Worm (Caenorhabditis elegans) whole organism, young adult: ENCODE data around the gene F09A5.2.
A peak's percentile ranks its signal among the peaks of the same experiment; 100 is the strongest.

Experiments
- B0019.2 ChIP-seq: fragments of 200-800 bp; sonication (Bioruptor generic); conservative IDR thresholded peaks from 2 replicates; pipeline ENCODE4 v1.3.6; 2022; ENCODE audit warnings: missing genetic modification reagents, missing genetic modification characterization, missing compliant biosample characterization
- F37B4.10 ChIP-seq: fragments of 200-800 bp; sonication (Bioruptor generic); IDR thresholded peaks from 2 replicates; pipeline ENCODE4 v1.3.6; 2022; ENCODE audit warnings: missing genetic modification characterization, missing compliant biosample characterization
- F57C9.4 ChIP-seq: sonication (generic microtip); optimal IDR thresholded peaks from 2 replicates; lab custom pipeline; 2017; ENCODE audit warnings: mild to moderate bottlenecking, missing genetic modification characterization, missing compliant biosample characterization
- K12H6.12 ChIP-seq: fragments of 200-800 bp; sonication (Bioruptor generic); optimal IDR thresholded peaks from 2 replicates; lab custom pipeline; 2018; ENCODE audit warnings: mild to moderate bottlenecking, missing genetic modification characterization, missing compliant biosample characterization
- T26A5.8 ChIP-seq: sonication (generic microtip); optimal IDR thresholded peaks from 2 replicates; lab custom pipeline; 2016; ENCODE audit warnings: missing genetic modification characterization, missing compliant biosample characterization
- Y56A3A.18 ChIP-seq: fragments of 200-800 bp; sonication (Bioruptor generic); IDR thresholded peaks from 2 replicates; pipeline ENCODE4 v1.3.6; 2022; ENCODE audit warnings: missing genetic modification reagents, missing genetic modification characterization, missing compliant biosample characterization
- ZK185.1 ChIP-seq: sonication (generic microtip); optimal IDR thresholded peaks from 2 replicates; lab custom pipeline; 2016; ENCODE audit warnings: mild to moderate bottlenecking, missing genetic modification characterization, missing compliant biosample characterization; ENCODE audit not compliant: poor library complexity, severe bottlenecking
- aptf-3 ChIP-seq: fragments of 200-800 bp; sonication (Bioruptor generic); IDR thresholded peaks from 2 replicates; pipeline ENCODE4 v1.3.6; 2022; ENCODE audit warnings: missing genetic modification characterization, missing compliant biosample characterization
- attf-6 ChIP-seq: fragments of 200-800 bp; sonication (Bioruptor generic); IDR thresholded peaks from 2 replicates; pipeline ENCODE4 v1.3.6; 2022; ENCODE audit warnings: missing genetic modification reagents, missing genetic modification characterization, missing compliant biosample characterization
- cebp-2 ChIP-seq: fragments of 200-800 bp; sonication (Bioruptor generic); IDR thresholded peaks from 2 replicates; pipeline ENCODE4 v1.3.6; 2022; ENCODE audit warnings: missing genetic modification characterization, missing compliant biosample characterization
- dox-1 ChIP-seq: fragments of 200-800 bp; sonication (Bioruptor generic); IDR thresholded peaks from 2 replicates; pipeline ENCODE4 v1.3.6; 2022; ENCODE audit warnings: missing genetic modification reagents, missing genetic modification characterization, missing compliant biosample characterization
- dpff-1 ChIP-seq: sonication (generic microtip); optimal IDR thresholded peaks from 2 replicates; lab custom pipeline; 2017; ENCODE audit warnings: mild to moderate bottlenecking, missing genetic modification characterization, missing compliant biosample characterization
- ekl-4 ChIP-seq: fragments of 200-800 bp; sonication (Bioruptor generic); IDR thresholded peaks from 2 replicates; pipeline ENCODE4 v1.3.6; 2022; ENCODE audit warnings: missing genetic modification reagents, missing genetic modification characterization, missing compliant biosample characterization
- ets-4 ChIP-seq: fragments of 200-800 bp; sonication (Bioruptor generic); optimal IDR thresholded peaks from 2 replicates; lab custom pipeline; 2018; ENCODE audit warnings: mild to moderate bottlenecking, missing genetic modification characterization, missing compliant biosample characterization
- hlh-12 ChIP-seq: sonication (generic microtip); optimal IDR thresholded peaks from 2 replicates; lab custom pipeline; 2016; ENCODE audit warnings: missing genetic modification characterization, missing compliant biosample characterization
- lin-40 ChIP-seq: sonication (generic microtip); optimal IDR thresholded peaks from 2 replicates; lab custom pipeline; 2016; ENCODE audit warnings: missing genetic modification characterization, mild to moderate bottlenecking, missing compliant biosample characterization, missing genotype, missing genetic modification reagents
- madf-6 ChIP-seq: fragments of 200-800 bp; sonication (Bioruptor generic); IDR thresholded peaks from 2 replicates; pipeline ENCODE4 v1.3.6; 2022; ENCODE audit warnings: missing genetic modification reagents, missing genetic modification characterization, missing compliant biosample characterization
- mel-28 ChIP-seq: sonication (generic microtip); optimal IDR thresholded peaks from 2 replicates; lab custom pipeline; 2016; ENCODE audit warnings: borderline replicate concordance, mild to moderate bottlenecking, missing genetic modification characterization, missing compliant biosample characterization
- mxl-1 ChIP-seq: sonication (generic microtip); optimal IDR thresholded peaks from 2 replicates; lab custom pipeline; 2016; ENCODE audit warnings: missing genetic modification characterization, missing compliant biosample characterization
- nhr-120 ChIP-seq: fragments of 200-800 bp; sonication (Bioruptor generic); IDR thresholded peaks from 2 replicates; pipeline ENCODE4 v1.3.6; 2022; ENCODE audit warnings: missing genetic modification characterization, missing compliant biosample characterization
- nhr-80 ChIP-seq: sonication (generic microtip); optimal IDR thresholded peaks from 2 replicates; lab custom pipeline; 2016; ENCODE audit warnings: missing genetic modification characterization, missing compliant biosample characterization
- rec-8 ChIP-seq, 2 experiments: sonication (generic microtip); optimal IDR thresholded peaks; 2 replicates each; lab custom pipeline; 2016; ENCODE audit warnings: mild to moderate bottlenecking in 2 of 2, missing genetic modification characterization in 2 of 2, missing genetic modification reagents in 2 of 2, missing genotype in 2 of 2, missing biosample characterization in 1 of 2, missing compliant biosample characterization in 1 of 2, moderate library complexity in 1 of 2
- snpc-3.4 ChIP-seq: sonication (generic microtip); optimal IDR thresholded peaks from 2 replicates; lab custom pipeline; 2017; ENCODE audit warnings: missing genetic modification characterization, mild to moderate bottlenecking, missing compliant biosample characterization, antibody characterized with exemption, moderate library complexity, missing genotype, missing genetic modification reagents
- ztf-18 ChIP-seq: sonication (generic microtip); optimal IDR thresholded peaks from 2 replicates; lab custom pipeline; 2016; ENCODE audit warnings: missing genotype, mild to moderate bottlenecking, missing genetic modification characterization, missing compliant biosample characterization
- ztf-25 ChIP-seq: fragments of 200-800 bp; sonication (Bioruptor generic); IDR thresholded peaks from 2 replicates; pipeline ENCODE4 v1.3.6; 2022; ENCODE audit warnings: missing genetic modification reagents, missing genetic modification characterization, missing compliant biosample characterization
- ztf-28 ChIP-seq: fragments of 200-800 bp; sonication (Bioruptor generic); IDR thresholded peaks from 2 replicates; pipeline ENCODE4 v1.3.6; 2022; ENCODE audit warnings: missing genetic modification reagents, missing genetic modification characterization, missing compliant biosample characterization

F09A5.2 gene

ce11 chrX:13122191-13122590 is 12.7 kb upstream of the F09A5.2 start, which contains the start of gene snx-17:
Gene snx-17, minus strand, starts transcription at chrX:13122291.
- TF ChIP-seq snpc-3.4 (tag; lab: Kevin White, UChicago) = no peak
- no peak for TF ChIP-seq mel-28 (tag; lab: Kevin White, UChicago)
- no peak for TF ChIP-seq hlh-12 (tag; lab: Kevin White, UChicago)
- no peak for TF ChIP-seq nhr-80
- TF ChIP-seq Y56A3A.18 (GFP tag; lab: Robert Waterston, UW) = no peak

- TF ChIP-seq T26A5.8 (tag; lab: Kevin White, UChicago) = no peak
- no peak for TF ChIP-seq B0019.2 (GFP tag; lab: Robert Waterston, UW)
- no peak for TF ChIP-seq snpc-3.4 (tag; lab: Kevin White, UChicago)
- TF ChIP-seq ztf-18 (tag; lab: Kevin White, UChicago) = no peak
These were observed 8.5 kb upstream of the F09A5.2 start, which contains the start of gene F17H10.4 for ce11 chrX:13126420-13126819. Gene F17H10.4, minus strand, starts transcription at chrX:13126520.

ce11 chrX:13129949-13130348 is 5.0 kb upstream of the F09A5.2 start, which contains the start of gene spin-3:
Gene spin-3, plus strand, starts transcription at chrX:13130249.
- TF ChIP-seq K12H6.12 (tag; lab: Kevin White, UChicago) (no peak), ets-4 (GFP tag; lab: Kevin White, UChicago) (no peak), madf-6 (GFP tag; lab: Robert Waterston, UW) (no peak), ZK185.1 (tag; lab: Kevin White, UChicago) (no peak), mel-28 (tag; lab: Kevin White, UChicago) (no peak), cebp-2 (no peak), aptf-3 (no peak)

ce11 chrX:13139493-13139892 is 4.6 kb downstream of the F09A5.2 start, which contains the start of gene ttr-34:
Gene ttr-34, plus strand, starts transcription at chrX:13139793.
- TF ChIP-seq attf-6 = no peak
- TF ChIP-seq F57C9.4 (tag; lab: Kevin White, UChicago) = no peak
- TF ChIP-seq mxl-1 (tag; lab: Kevin White, UChicago) = no peak
- TF ChIP-seq F37B4.10 (GFP tag; lab: Robert Waterston, UW) = no peak
- no peak for TF ChIP-seq nhr-120
- no peak for TF ChIP-seq dpff-1 (tag; lab: Kevin White, UChicago)
- TF ChIP-seq ztf-28 (GFP tag; lab: Robert Waterston, UW) = no peak
- TF ChIP-seq ztf-18 (tag; lab: Kevin White, UChicago) = no peak

ce11 chrX:13141440-13141839 is 6.5 kb downstream of the F09A5.2 start, which contains the start of gene F09A5.3:
Gene F09A5.3, plus strand, starts transcription at chrX:13141601.
- TF ChIP-seq ztf-25 (GFP tag; lab: Robert Waterston, UW) (no peak), rec-8 (tag; optimal IDR thresholded peaks at IDR 0.05; lab: Kevin White, UChicago) (no peak), nhr-80 (peak; percentile 4)

ce11 chrX:13143236-13143635 is 8.3 kb downstream of the F09A5.2 start:
- TF ChIP-seq attf-6 = no peak
- no peak for TF ChIP-seq lin-40 (tag; lab: Kevin White, UChicago)
- TF ChIP-seq dox-1 = peak; percentile 44; the same call in 1 of the 2 replicates
- TF ChIP-seq ekl-4 (GFP tag; lab: Robert Waterston, UW) = 0 out of 2 replicates have a peak, but pooled peaks have one; percentile 17
